Worm (Caenorhabditis elegans): Measurements from ENCODE around the gene ugt-19.

Gene ugt-19

DNA sequence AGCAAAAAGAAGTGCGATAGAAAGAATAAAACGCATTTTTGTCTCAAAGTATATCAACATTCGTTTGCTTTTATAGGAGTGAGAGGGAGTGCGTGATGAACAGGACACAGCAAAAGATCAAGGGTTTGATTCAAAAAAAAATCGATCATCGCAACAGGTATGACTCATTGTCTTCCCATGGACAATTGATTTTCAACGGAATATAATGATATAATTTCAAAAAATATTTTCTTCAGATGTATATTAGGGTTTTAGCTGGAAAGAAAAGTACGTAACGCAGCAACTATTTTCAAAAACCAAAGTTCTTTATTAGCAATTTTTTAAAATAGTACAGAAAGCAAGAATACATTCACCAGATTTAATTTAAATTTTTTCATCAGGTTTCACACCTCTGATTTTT lies 12.6 kb upstream of the ugt-19 start, which contains the start of gene K08B4.7:
Gene K08B4.7, minus strand, starts transcription at position 101 of the 400 bp plus-strand sequence.
- TF ChIP-seq nhr-84 (tag; optimal IDR thresholded peaks at IDR 0.05): no peak
- peak; percentile 73 for TF ChIP-seq nhr-85 (tag)
- TF ChIP-seq blmp-1 (tag; optimal IDR thresholded peaks at IDR 0.05): peak; percentile 24

DNA sequence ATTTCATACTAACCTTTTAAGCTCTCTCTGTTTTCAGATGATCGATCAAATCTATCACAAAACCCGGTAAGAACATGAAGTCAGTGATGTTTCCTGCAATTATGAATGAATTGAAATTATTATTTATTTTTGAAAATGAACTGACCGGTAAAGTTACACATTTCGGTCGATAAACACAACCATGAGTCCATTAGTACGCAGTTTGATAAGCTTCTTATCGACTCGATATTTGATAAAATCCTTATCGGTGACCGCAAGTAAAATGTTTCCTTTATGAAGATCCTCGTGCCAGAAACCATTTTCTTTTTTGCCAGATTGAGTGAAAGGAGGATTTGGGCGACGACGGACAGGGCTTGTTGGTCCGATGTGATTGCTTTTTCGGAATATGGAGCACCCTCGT lies 6.7 kb upstream of the ugt-19 start:
- TF ChIP-seq elt-2 (tag; optimal IDR thresholded peaks at IDR 0.05) (peak; percentile 76), skn-1 (tag; optimal IDR thresholded peaks at IDR 0.05) (no peak)

DNA sequence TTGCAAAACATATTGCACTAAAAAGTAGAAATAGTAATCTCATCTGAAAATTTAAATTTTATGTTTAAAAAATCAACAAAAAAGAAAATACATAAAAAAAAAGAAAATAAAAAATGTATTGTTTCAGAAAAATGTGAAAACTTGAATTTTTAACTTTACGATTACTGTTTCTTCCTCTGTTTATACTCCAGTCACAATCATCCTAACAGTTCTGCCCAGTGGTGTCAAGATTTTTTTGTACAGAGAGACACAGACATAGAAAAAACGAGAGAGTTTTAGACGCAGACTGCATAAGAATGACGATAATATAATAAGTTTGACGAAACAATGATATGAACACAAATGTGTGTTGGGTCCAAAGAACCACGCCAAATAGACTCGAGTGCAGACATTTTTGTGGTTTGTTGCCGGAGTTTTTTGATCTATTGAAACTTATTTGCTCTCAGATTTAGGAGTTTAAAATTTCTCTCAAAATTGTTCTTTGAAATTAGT lies 3.8 kb upstream of the ugt-19 start, which contains the start of gene ugt-20:
Gene ugt-20, minus strand, starts transcription at position 51 of the 492 bp plus-strand sequence.
- TF ChIP-seq lir-3 (tag; optimal IDR thresholded peaks at IDR 0.05; ENCODE audit: poor library complexity) (no peak), ceh-88 (GFP tag; IDR thresholded peaks at IDR 0.05) (no peak), dpl-1 (GFP tag; optimal IDR thresholded peaks at IDR 0.05) (peak in 1 of 3 experiments; percentile 27), zag-1 (tag; optimal IDR thresholded peaks at IDR 0.05) (no peak), jun-1 (tag; optimal IDR thresholded peaks at IDR 0.05) (peak; percentile 12), nhr-19 (GFP tag; conservative IDR thresholded peaks at IDR 0.05) (peak; percentile 49), nhr-12 (tag; optimal IDR thresholded peaks at IDR 0.05) (no peak), lin-14 (GFP tag; optimal IDR thresholded peaks at IDR 0.05) (peak; percentile 76), hlh-4 (tag; optimal IDR thresholded peaks at IDR 0.05) (no peak), nhr-71 (tag; optimal IDR thresholded peaks at IDR 0.05) (peak; percentile 72), nhr-85 (tag) (peak; percentile 85), tbx-2 (tag; optimal IDR thresholded peaks at IDR 0.05) (peak; percentile 57), nhr-90 (tag; optimal IDR thresholded peaks at IDR 0.05; ENCODE audit: poor library complexity) (peak; percentile 70), tlp-1 (tag; optimal IDR thresholded peaks at IDR 0.05) (no peak), nhr-11 (tag; optimal IDR thresholded peaks at IDR 0.05) (no peak), nhr-77 (tag; optimal IDR thresholded peaks at IDR 0.05) (peak; percentile 47), hpl-2 (GFP tag; optimal IDR thresholded peaks at IDR 0.05) (no peak), nhr-47 (tag; optimal IDR thresholded peaks at IDR 0.05) (peak; percentile 22), nhr-20 (tag; optimal IDR thresholded peaks at IDR 0.05) (peak; percentile 95), fos-1 (tag; optimal IDR thresholded peaks at IDR 0.05) (peak; percentile 24), elt-2 (tag; optimal IDR thresholded peaks at IDR 0.05) (peak; percentile 87), pqm-1 (tag; optimal IDR thresholded peaks at IDR 0.05) (peak; percentile 19), ceh-63 (GFP tag; optimal IDR thresholded peaks at IDR 0.05) (no peak), efl-1 (optimal IDR thresholded peaks at IDR 0.05) (peak; percentile 8 to 24), efl-1 (GFP tag; optimal IDR thresholded peaks at IDR 0.05 in 1 of 2) (peak in 1 of 2 experiments; percentile 94), mab-9 (GFP tag; IDR thresholded peaks at IDR 0.05) (no peak), mdl-1 (tag; optimal IDR thresholded peaks at IDR 0.05) (peak in 1 of 2 experiments; percentile 50), ama-1 (optimal IDR thresholded peaks at IDR 0.05) (no peak), nhr-28 (tag; optimal IDR thresholded peaks at IDR 0.05) (peak; percentile 5), fkh-8 (tag; optimal IDR thresholded peaks at IDR 0.05) (no peak), snu-23 (GFP tag; optimal IDR thresholded peaks at IDR 0.05) (peak; percentile 37), blmp-1 (tag; optimal IDR thresholded peaks at IDR 0.05) (peak; percentile 11), lin-35 (GFP tag; optimal IDR thresholded peaks at IDR 0.05) (peak in 1 of 2 experiments; percentile 66), unc-86 (tag; optimal IDR thresholded peaks at IDR 0.05) (no peak), unc-62 (GFP tag; optimal IDR thresholded peaks at IDR 0.05) (no peak), elt-3 (tag; optimal IDR thresholded peaks at IDR 0.05) (peak in 3 of 6 experiments; percentile 11 to 28 (median 27)), skn-1 (tag; optimal IDR thresholded peaks at IDR 0.05) (peak; percentile 42), ets-5 (GFP tag; IDR thresholded peaks at IDR 0.05) (no peak)

DNA sequence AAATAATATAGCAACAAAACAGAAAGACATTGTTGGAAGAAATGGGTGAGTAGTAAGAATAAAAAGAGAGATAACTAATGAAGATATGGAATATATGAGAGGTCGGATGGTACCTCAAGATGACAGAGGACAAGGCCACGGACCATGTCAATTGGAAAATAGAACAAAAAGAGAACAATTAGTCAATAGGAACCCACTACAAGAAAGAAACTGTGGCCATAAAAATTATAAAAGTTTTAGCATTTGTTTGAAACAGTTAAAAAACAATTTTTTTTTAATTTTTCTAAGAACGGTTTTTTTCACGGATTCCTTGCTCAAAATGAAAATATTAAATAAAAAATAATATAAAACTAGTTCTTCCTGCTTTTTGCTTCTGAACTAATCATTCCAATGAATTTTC lies 3.6 kb downstream of the ugt-19 start, which contains the start of gene cpg-20:
Gene cpg-20, minus strand, starts transcription at position 101 of the 400 bp plus-strand sequence.
- TF ChIP-seq nhr-237 (tag; optimal IDR thresholded peaks at IDR 0.05) (no peak), ces-1 (GFP tag; optimal IDR thresholded peaks at IDR 0.05) (no peak), egl-13 (tag; optimal IDR thresholded peaks at IDR 0.05) (no peak), tlp-1 (tag; optimal IDR thresholded peaks at IDR 0.05) (no peak), dpl-1 (GFP tag; optimal IDR thresholded peaks at IDR 0.05) (no peak), lin-39 (tag; optimal IDR thresholded peaks at IDR 0.05) (no peak), dsc-1 (tag; optimal IDR thresholded peaks at IDR 0.05) (no peak), pqm-1 (tag; optimal IDR thresholded peaks at IDR 0.05) (no peak), nhr-28 (tag; optimal IDR thresholded peaks at IDR 0.05) (no peak), C04F5.9 (tag; optimal IDR thresholded peaks at IDR 0.05) (no peak)
